Fruit fly (Drosophila melanogaster) whole organism, embryonic: Measurements from ENCODE around the gene CG3040.

Experiments used
- Atf3 ChIP-seq: fragments of 200-800 bp; sonication (Bioruptor generic); optimal IDR thresholded peaks from 3 replicates; lab custom pipeline; 2016; ENCODE audit warnings: missing biosample characterization, missing genetic modification characterization
- CG10147 ChIP-seq: fragments of 200-800 bp; sonication (Bioruptor generic); optimal IDR thresholded peaks from 2 replicates; lab custom pipeline; 2019; ENCODE audit warnings: missing biosample characterization, mild to moderate bottlenecking, missing genetic modification characterization, moderate library complexity
- CG10209 ChIP-seq: fragments of 200-800 bp; sonication (Bioruptor generic); optimal IDR thresholded peaks from 3 replicates; lab custom pipeline; 2017; ENCODE audit warnings: missing biosample characterization, mild to moderate bottlenecking, missing genetic modification characterization, missing genetic modification reagents
- CG10979 ChIP-seq: fragments of 200-800 bp; sonication (Bioruptor generic); optimal IDR thresholded peaks from 2 replicates; lab custom pipeline; 2018; ENCODE audit warnings: missing biosample characterization, mild to moderate bottlenecking, missing genetic modification characterization, moderate library complexity
- CG11247 ChIP-seq: fragments of 200-800 bp; sonication (Bioruptor generic); IDR thresholded peaks from 2 replicates; pipeline ENCODE4 v1.3.6; 2022; ENCODE audit warnings: missing biosample characterization, missing genetic modification characterization
- CG11504 ChIP-seq: fragments of 200-800 bp; sonication (Bioruptor generic); optimal IDR thresholded peaks from 3 replicates; lab custom pipeline; 2019; ENCODE audit warnings: missing biosample characterization, mild to moderate bottlenecking, missing genetic modification characterization, moderate library complexity
- CG13287 ChIP-seq: fragments of 200-800 bp; sonication (Bioruptor generic); IDR thresholded peaks from 2 replicates; pipeline ENCODE4 v1.3.6; 2022; ENCODE audit warnings: missing biosample characterization, missing genetic modification characterization; ENCODE audit not compliant: partially characterized antibody
- CG13775 ChIP-seq: fragments of 200-800 bp; sonication (Bioruptor generic); optimal IDR thresholded peaks from 3 replicates; lab custom pipeline; 2017; ENCODE audit warnings: missing biosample characterization, mild to moderate bottlenecking, missing genetic modification characterization
- CG14014 ChIP-seq: fragments of 200-800 bp; sonication (Bioruptor generic); IDR thresholded peaks from 2 replicates; pipeline ENCODE4 v1.3.6; 2022; ENCODE audit warnings: missing biosample characterization, missing genetic modification characterization
- CG14965 ChIP-seq: fragments of 200-800 bp; sonication (Bioruptor generic); optimal IDR thresholded peaks from 2 replicates; lab custom pipeline; 2016; ENCODE audit warnings: missing biosample characterization, missing genetic modification characterization, borderline replicate concordance
- CG15479 ChIP-seq: fragments of 200-800 bp; sonication (Bioruptor generic); optimal IDR thresholded peaks from 3 replicates; lab custom pipeline; 2019; ENCODE audit warnings: missing biosample characterization, mild to moderate bottlenecking, missing genetic modification characterization, moderate library complexity
- CG17328 ChIP-seq: fragments of 200-800 bp; sonication (Bioruptor generic); IDR thresholded peaks from 2 replicates; pipeline ENCODE4 v1.3.6; 2022; ENCODE audit warnings: missing biosample characterization, missing genetic modification characterization
- CG2199 ChIP-seq: fragments of 200-800 bp; sonication (Bioruptor generic); IDR thresholded peaks from 3 replicates; pipeline ENCODE4 v1.3.6; 2022; ENCODE audit warnings: missing biosample characterization, missing genetic modification characterization
- CG2678 ChIP-seq: fragments of 200-800 bp; sonication (Bioruptor generic); optimal IDR thresholded peaks from 3 replicates; lab custom pipeline; 2019; ENCODE audit warnings: missing biosample characterization, mild to moderate bottlenecking, missing genetic modification characterization, moderate library complexity
- CG30020 ChIP-seq: fragments of 200-800 bp; optimal IDR thresholded peaks from 2 replicates; lab custom pipeline; 2019; ENCODE audit warnings: missing biosample characterization, mild to moderate bottlenecking, missing genetic modification characterization, moderate library complexity
- CG31224 ChIP-seq: fragments of 200-800 bp; sonication (Bioruptor generic); IDR thresholded peaks from 2 replicates; pipeline ENCODE4 v1.3.6; 2022; ENCODE audit warnings: missing biosample characterization, missing genetic modification characterization
- CG33557 ChIP-seq: fragments of 200-800 bp; sonication (Bioruptor generic); optimal IDR thresholded peaks from 2 replicates; lab custom pipeline; 2019; ENCODE audit warnings: missing biosample characterization, mild to moderate bottlenecking, missing genetic modification characterization, moderate library complexity
- CG4820 ChIP-seq: fragments of 200-800 bp; sonication (Bioruptor generic); optimal IDR thresholded peaks from 3 replicates; lab custom pipeline; 2016; ENCODE audit warnings: missing biosample characterization, missing genetic modification characterization
- CG6791 ChIP-seq: fragments of 200-800 bp; sonication (Bioruptor generic); IDR thresholded peaks from 3 replicates; pipeline ENCODE4 v1.3.6; 2022; ENCODE audit warnings: missing biosample characterization, missing genetic modification characterization; ENCODE audit not compliant: partially characterized antibody
- CG8290 ChIP-seq, 3 experiments: fragments of 200-800 bp; sonication (Bioruptor generic); optimal IDR thresholded peaks; 2 replicates each; lab custom pipeline; 2016 to 2019; ENCODE audit warnings: missing biosample characterization in 3 of 3, missing genetic modification characterization in 3 of 3, mild to moderate bottlenecking in 2 of 3, moderate library complexity in 1 of 3
- CG8359 ChIP-seq: fragments of 200-800 bp; sonication (Bioruptor generic); optimal IDR thresholded peaks from 2 replicates; lab custom pipeline; 2017; ENCODE audit warnings: missing biosample characterization, mild to moderate bottlenecking, missing genetic modification characterization, borderline replicate concordance
- Chrac-16 ChIP-seq: fragments of 200-800 bp; sonication (Bioruptor generic); optimal IDR thresholded peaks from 3 replicates; lab custom pipeline; 2016; ENCODE audit warnings: missing biosample characterization, missing genetic modification characterization
- Dad ChIP-seq: fragments of 200-800 bp; sonication (Bioruptor generic); optimal IDR thresholded peaks from 3 replicates; lab custom pipeline; 2016; ENCODE audit warnings: missing biosample characterization, missing genetic modification characterization
- Ets97D ChIP-seq: fragments of 200-800 bp; sonication (Bioruptor generic); optimal IDR thresholded peaks from 3 replicates; lab custom pipeline; 2016; ENCODE audit warnings: missing biosample characterization, missing genetic modification characterization
- H15 ChIP-seq: fragments of 200-800 bp; sonication (Bioruptor generic); IDR thresholded peaks from 3 replicates; pipeline ENCODE4 v1.3.6; 2022; ENCODE audit warnings: missing biosample characterization, missing genetic modification characterization
- HmgZ ChIP-seq: fragments of 200-800 bp; sonication (Bioruptor generic); optimal IDR thresholded peaks from 2 replicates; lab custom pipeline; 2018; ENCODE audit warnings: missing biosample characterization, mild to moderate bottlenecking, missing genetic modification characterization
- Myb ChIP-seq: fragments of 200-800 bp; sonication (Bioruptor generic); optimal IDR thresholded peaks from 2 replicates; lab custom pipeline; 2016; ENCODE audit warnings: missing biosample characterization, missing genetic modification characterization
- Nf-YA ChIP-seq: fragments of 200-800 bp; sonication (Bioruptor generic); IDR thresholded peaks from 2 replicates; pipeline ENCODE4 v1.3.6; 2022; ENCODE audit warnings: missing biosample characterization, missing genetic modification characterization
- Ptx1 ChIP-seq: fragments of 200-800 bp; sonication (Bioruptor generic); IDR thresholded peaks from 2 replicates; pipeline ENCODE4 v1.3.6; 2022; ENCODE audit warnings: missing biosample characterization, missing genetic modification characterization
- Ravus ChIP-seq: fragments of 200-800 bp; sonication (Bioruptor generic); IDR thresholded peaks from 2 replicates; pipeline ENCODE4 v1.3.6; 2022; ENCODE audit warnings: missing biosample characterization, missing genetic modification characterization
- Sox102F ChIP-seq: fragments of 200-800 bp; sonication (Bioruptor generic); optimal IDR thresholded peaks from 2 replicates; lab custom pipeline; 2018; ENCODE audit warnings: missing biosample characterization, mild to moderate bottlenecking, missing genetic modification characterization, moderate library complexity
- Taf1 ChIP-seq: fragments of 200-800 bp; sonication (Bioruptor generic); IDR thresholded peaks from 2 replicates; pipeline ENCODE4 v1.3.6; 2022; ENCODE audit warnings: missing biosample characterization, missing genetic modification characterization
- Vsx1 ChIP-seq: fragments of 200-800 bp; sonication (Bioruptor generic); optimal IDR thresholded peaks from 2 replicates; lab custom pipeline; 2017; ENCODE audit warnings: missing biosample characterization, mild to moderate bottlenecking, missing genetic modification characterization, missing genetic modification reagents
- Xrp1 ChIP-seq: fragments of 200-800 bp; sonication (Bioruptor generic); IDR thresholded peaks from 2 replicates; pipeline ENCODE4 v1.3.6; 2022; ENCODE audit warnings: missing biosample characterization, missing genetic modification characterization
- chinmo ChIP-seq: fragments of 200-800 bp; sonication (Bioruptor generic); IDR thresholded peaks from 4 replicates; pipeline ENCODE4 v1.3.6; 2022; ENCODE audit warnings: missing biosample characterization, missing genetic modification characterization; ENCODE audit not compliant: partially characterized antibody
- dan ChIP-seq: fragments of 200-800 bp; sonication (Bioruptor generic); IDR thresholded peaks from 2 replicates; pipeline ENCODE4 v1.3.6; 2022; ENCODE audit warnings: missing biosample characterization, missing genetic modification characterization
- emc ChIP-seq: fragments of 200-800 bp; sonication (Bioruptor generic); optimal IDR thresholded peaks from 2 replicates; lab custom pipeline; 2016; ENCODE audit warnings: missing biosample characterization, missing genetic modification characterization
- gsb-n ChIP-seq: fragments of 200-800 bp; sonication (Bioruptor generic); optimal IDR thresholded peaks from 3 replicates; lab custom pipeline; 2018; ENCODE audit warnings: missing biosample characterization, mild to moderate bottlenecking, missing genetic modification characterization
- kay ChIP-seq: fragments of 200-800 bp; sonication (Bioruptor generic); optimal IDR thresholded peaks from 2 replicates; lab custom pipeline; 2016; ENCODE audit warnings: missing biosample characterization, missing genetic modification characterization
- lab ChIP-seq: fragments of 200-800 bp; sonication (Bioruptor generic); optimal IDR thresholded peaks from 3 replicates; lab custom pipeline; 2017; ENCODE audit warnings: missing biosample characterization, missing genetic modification characterization, mild to moderate bottlenecking, moderate library complexity, missing genetic modification reagents
- otp ChIP-seq: fragments of 200-800 bp; sonication (Bioruptor generic); IDR thresholded peaks from 3 replicates; pipeline ENCODE4, ENCODE4 v1.3.6; 2022; ENCODE audit warnings: missing biosample characterization, missing genetic modification characterization
- pros ChIP-seq: fragments of 200-800 bp; sonication (Bioruptor generic); optimal IDR thresholded peaks from 3 replicates; lab custom pipeline; 2019; ENCODE audit warnings: missing biosample characterization, mild to moderate bottlenecking, missing genetic modification characterization, moderate library complexity
- ranshi ChIP-seq: fragments of 200-800 bp; sonication (Bioruptor generic); IDR thresholded peaks from 2 replicates; pipeline ENCODE4 v1.3.6; 2022; ENCODE audit warnings: missing biosample characterization, missing genetic modification characterization
- row ChIP-seq: fragments of 200-800 bp; sonication (Bioruptor generic); IDR thresholded peaks from 3 replicates; pipeline ENCODE4 v1.3.6; 2022; ENCODE audit warnings: missing biosample characterization, missing genetic modification characterization
- slbo ChIP-seq: fragments of 200-800 bp; sonication (Bioruptor generic); IDR thresholded peaks from 2 replicates; pipeline ENCODE4 v1.3.6; 2022; ENCODE audit warnings: missing biosample characterization, missing genetic modification characterization
- trh ChIP-seq: fragments of 200-800 bp; sonication (Bioruptor generic); optimal IDR thresholded peaks from 2 replicates; lab custom pipeline; 2016; ENCODE audit warnings: missing biosample characterization, missing genetic modification characterization
- twi ChIP-seq: fragments of 200-800 bp; optimal IDR thresholded peaks from 2 replicates; lab custom pipeline; 2019; ENCODE audit warnings: missing biosample characterization, mild to moderate bottlenecking, missing genetic modification characterization, moderate library complexity
- unpg ChIP-seq: fragments of 200-800 bp; sonication (Bioruptor generic); optimal IDR thresholded peaks from 3 replicates; lab custom pipeline; 2018; ENCODE audit warnings: missing biosample characterization, mild to moderate bottlenecking, missing genetic modification characterization, moderate library complexity

CG3040 gene

DNA sequence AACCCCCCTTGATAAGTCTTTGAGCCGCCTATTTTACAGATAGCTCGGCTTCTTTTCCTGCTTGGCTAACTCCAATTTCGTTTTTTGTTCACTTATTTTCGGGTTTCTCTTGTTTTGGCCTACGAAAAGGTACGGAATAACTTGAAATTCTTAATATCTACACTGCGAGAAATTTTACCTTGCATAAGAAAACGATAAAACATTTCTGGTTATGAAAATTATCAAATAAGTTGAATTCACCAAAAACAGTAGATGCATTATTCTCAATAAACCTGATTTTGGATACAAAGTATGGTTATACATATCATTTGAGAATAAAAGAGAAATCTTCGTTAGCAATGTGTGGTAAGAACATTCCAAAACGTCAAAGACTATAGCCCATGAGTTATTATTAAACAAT is 8.9 kb upstream of the CG3040 start (continued):
- TF ChIP-seq CG11504, result peak; percentile 58
- TF ChIP-seq Sox102F (GFP tag; lab: Kevin White, UChicago), result peak; percentile 50
- TF ChIP-seq Myb (GFP tag; lab: Kevin White, UChicago), result no peak
- TF ChIP-seq H15 (GFP tag; lab: Robert Waterston, UW), result no peak
- peak; percentile 5 for TF ChIP-seq CG10147
- peak; percentile 30 for TF ChIP-seq gsb-n (tag; lab: Kevin White, UChicago)
- TF ChIP-seq CG2678 (tag; lab: Kevin White, UChicago), result peak; percentile 58
- no peak for TF ChIP-seq Atf3 (GFP tag; lab: Kevin White, UChicago)
- TF ChIP-seq Xrp1, result peak; percentile 60

DNA sequence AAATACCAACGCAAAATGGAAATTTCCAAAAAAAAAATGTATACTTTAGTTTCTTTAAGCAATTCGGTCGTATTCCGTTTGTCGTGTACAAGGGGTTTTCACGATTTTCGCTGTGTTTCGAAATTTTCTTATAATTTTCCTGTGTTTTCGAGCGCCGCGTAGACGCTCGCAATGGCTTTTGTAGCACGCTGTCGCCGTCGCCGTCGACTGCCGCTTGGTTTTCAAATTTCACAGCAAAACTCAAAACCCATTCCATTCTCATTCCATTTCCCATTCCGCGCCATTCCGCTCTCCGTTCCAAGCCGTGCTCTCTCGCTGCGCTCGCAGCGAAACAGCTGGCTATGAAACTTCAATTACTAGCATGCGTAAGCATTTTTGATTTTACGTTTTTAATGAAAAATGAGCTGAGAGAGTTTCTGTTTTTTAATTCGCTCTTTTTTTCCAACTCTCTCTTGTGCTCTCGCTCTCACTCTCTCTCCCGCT is 8.3 kb upstream of the CG3040 start:
- peak; percentile 2 for TF ChIP-seq CG11504
- TF ChIP-seq CG13775 (GFP tag; lab: Kevin White, UChicago), result no peak
- TF ChIP-seq CG6791 (GFP tag; lab: Robert Waterston, UW), result 0 out of 3 replicates have a peak, but pooled peaks have one; percentile 33
- TF ChIP-seq CG11247 (GFP tag; lab: Robert Waterston, UW), result no peak
- peak; percentile 32; the same call in 1 of the 2 replicates for TF ChIP-seq CG13287
- TF ChIP-seq twi (tag; lab: Kevin White, UChicago), result no peak
- TF ChIP-seq Chrac-16 (GFP tag; lab: Kevin White, UChicago), result no peak
- TF ChIP-seq trh (GFP tag; lab: Kevin White, UChicago), result no peak
- no peak for TF ChIP-seq Vsx1 (GFP tag; lab: Kevin White, UChicago)
- no peak for TF ChIP-seq kay
- 0 out of 3 replicates have a peak, but pooled peaks have one; percentile 53 for TF ChIP-seq CG2199
- TF ChIP-seq lab (GFP tag; lab: Kevin White, UChicago), result peak; percentile 3
- peak; percentile 4 for TF ChIP-seq Dad (GFP tag; lab: Kevin White, UChicago)
- TF ChIP-seq otp (GFP tag; lab: Robert Waterston, UW), result no peak
- no peak for TF ChIP-seq ranshi (GFP tag; lab: Robert Waterston, UW)
- peak; percentile 9 for TF ChIP-seq pros (GFP tag; lab: Kevin White, UChicago)
- 0 out of 2 replicates have a peak, but pooled peaks have one; percentile 14 for TF ChIP-seq CG17328 (GFP tag; lab: Robert Waterston, UW)
- TF ChIP-seq CG33557, result no peak
- TF ChIP-seq CG14965 (GFP tag; lab: Kevin White, UChicago), result no peak
- TF ChIP-seq dan (GFP tag; lab: Robert Waterston, UW), result no peak
- TF ChIP-seq CG10979 (tag; lab: Kevin White, UChicago), result peak; percentile 8
- TF ChIP-seq Taf1 (GFP tag; lab: Robert Waterston, UW), result no peak
- peak; percentile 5 for TF ChIP-seq CG10209 (GFP tag; lab: Kevin White, UChicago)
- no peak for TF ChIP-seq Nf-YA (GFP tag; lab: Robert Waterston, UW)
- TF ChIP-seq CG15479 (GFP tag; lab: Kevin White, UChicago), result no peak
- TF ChIP-seq slbo (GFP tag; lab: Robert Waterston, UW), result peak; percentile 52; the same call in 1 of the 2 replicates
- no peak for TF ChIP-seq emc (GFP tag; lab: Kevin White, UChicago)
- no peak for TF ChIP-seq CG31224 (GFP tag; lab: Robert Waterston, UW)
- TF ChIP-seq CG4820 (GFP tag; lab: Kevin White, UChicago), result no peak
- TF ChIP-seq CG30020 (tag; lab: Kevin White, UChicago), result no peak
- TF ChIP-seq CG14014 (GFP tag; lab: Robert Waterston, UW), result no peak
- TF ChIP-seq Ravus (GFP tag; lab: Robert Waterston, UW), result no peak
- no peak for TF ChIP-seq HmgZ (tag; lab: Kevin White, UChicago)
- no peak for TF ChIP-seq CG8290 (GFP tag; optimal IDR thresholded peaks at IDR 0.05; lab: Kevin White, UChicago)
- TF ChIP-seq CG8290 (tag; optimal IDR thresholded peaks at IDR 0.05; lab: Kevin White, UChicago), result peak; percentile 24 to 29
- peak; percentile 1 for TF ChIP-seq unpg
- TF ChIP-seq row (GFP tag; lab: Robert Waterston, UW), result peak; percentile 38; the same call in 2 of the 3 replicates
- no peak for TF ChIP-seq Ptx1 (GFP tag; lab: Robert Waterston, UW)
- TF ChIP-seq Ets97D, result no peak
- no peak for TF ChIP-seq CG8359 (GFP tag; lab: Kevin White, UChicago)
- 0 out of 4 replicates have a peak, but pooled peaks have one; percentile 57 for TF ChIP-seq chinmo
